Fruit fly (Drosophila melanogaster) whole organism, embryonic: ENCODE data around the gene CG1299.

Source experiments
- ATbp ChIP-seq: fragments of 200-800 bp; sonication (Bioruptor generic); optimal IDR thresholded peaks from 2 replicates; lab custom pipeline; 2017; ENCODE audit warnings: missing biosample characterization, mild to moderate bottlenecking, missing genetic modification characterization, missing genetic modification reagents
- Aef1 ChIP-seq: fragments of 200-800 bp; sonication (Bioruptor generic); IDR thresholded peaks from 3 replicates; pipeline ENCODE4 v1.3.6; 2022; ENCODE audit warnings: missing biosample characterization, missing genetic modification characterization
- BtbVII ChIP-seq: fragments of 200-800 bp; sonication (Bioruptor generic); optimal IDR thresholded peaks from 3 replicates; lab custom pipeline; 2017; ENCODE audit warnings: missing biosample characterization, mild to moderate bottlenecking, missing genetic modification characterization
- CG10366 ChIP-seq: fragments of 200-800 bp; sonication (Bioruptor generic); IDR thresholded peaks from 2 replicates; pipeline ENCODE4 v1.3.6; 2022; ENCODE audit warnings: missing biosample characterization, missing genetic modification characterization
- CG10979 ChIP-seq: fragments of 200-800 bp; sonication (Bioruptor generic); optimal IDR thresholded peaks from 2 replicates; lab custom pipeline; 2018; ENCODE audit warnings: missing biosample characterization, mild to moderate bottlenecking, missing genetic modification characterization, moderate library complexity
- CG11504 ChIP-seq: fragments of 200-800 bp; sonication (Bioruptor generic); optimal IDR thresholded peaks from 3 replicates; lab custom pipeline; 2019; ENCODE audit warnings: missing biosample characterization, mild to moderate bottlenecking, missing genetic modification characterization, moderate library complexity
- CG12071 ChIP-seq: fragments of 200-800 bp; sonication (Bioruptor generic); optimal IDR thresholded peaks from 3 replicates; lab custom pipeline; 2018; ENCODE audit warnings: missing biosample characterization, mild to moderate bottlenecking, missing genetic modification characterization
- CG12219 ChIP-seq: fragments of 200-800 bp; sonication (Bioruptor generic); optimal IDR thresholded peaks from 3 replicates; lab custom pipeline; 2018; ENCODE audit warnings: missing biosample characterization, mild to moderate bottlenecking, missing genetic modification characterization
- CG12769 ChIP-seq: fragments of 200-800 bp; sonication (Bioruptor generic); optimal IDR thresholded peaks from 2 replicates; lab custom pipeline; 2019; ENCODE audit warnings: missing biosample characterization, mild to moderate bottlenecking, missing genetic modification characterization, moderate library complexity
- CG1792 ChIP-seq: fragments of 200-800 bp; sonication (Bioruptor generic); optimal IDR thresholded peaks from 2 replicates; lab custom pipeline; 2016; ENCODE audit warnings: missing biosample characterization, missing genetic modification characterization
- CG2875 ChIP-seq: fragments of 200-800 bp; sonication (Bioruptor generic); optimal IDR thresholded peaks from 2 replicates; lab custom pipeline; 2017; ENCODE audit warnings: missing biosample characterization, mild to moderate bottlenecking, missing genetic modification characterization, missing genetic modification reagents
- CG2889 ChIP-seq: fragments of 200-800 bp; sonication (Bioruptor generic); IDR thresholded peaks from 3 replicates; pipeline ENCODE4 v1.3.6; 2022; ENCODE audit warnings: missing biosample characterization, missing genetic modification characterization
- CG3281 ChIP-seq: fragments of 200-800 bp; sonication (Bioruptor generic); optimal IDR thresholded peaks from 3 replicates; lab custom pipeline; 2017; ENCODE audit warnings: missing biosample characterization, mild to moderate bottlenecking, missing genetic modification characterization
- CG34224 ChIP-seq: fragments of 200-800 bp; sonication (Bioruptor generic); IDR thresholded peaks from 3 replicates; pipeline ENCODE4 v1.3.6; 2022; ENCODE audit warnings: missing biosample characterization, missing genetic modification characterization; ENCODE audit not compliant: partially characterized antibody
- CG34376 ChIP-seq: fragments of 200-800 bp; sonication (Bioruptor generic); optimal IDR thresholded peaks from 2 replicates; lab custom pipeline; 2018; ENCODE audit warnings: missing biosample characterization, mild to moderate bottlenecking, missing genetic modification characterization
- CG4404 ChIP-seq: fragments of 200-800 bp; sonication (Bioruptor generic); IDR thresholded peaks from 2 replicates; pipeline ENCODE4 v1.3.6; 2022; ENCODE audit warnings: missing biosample characterization, missing genetic modification characterization
- CG6175 ChIP-seq: fragments of 200-800 bp; sonication (Bioruptor generic); IDR thresholded peaks from 3 replicates; pipeline ENCODE4 v1.3.6; 2022; ENCODE audit warnings: missing biosample characterization, missing genetic modification characterization
- CG7372 ChIP-seq: fragments of 200-800 bp; sonication (Bioruptor generic); IDR thresholded peaks from 2 replicates; pipeline ENCODE4 v1.3.6; 2022; ENCODE audit warnings: missing biosample characterization, missing genetic modification characterization
- CG8359 ChIP-seq: fragments of 200-800 bp; sonication (Bioruptor generic); optimal IDR thresholded peaks from 2 replicates; lab custom pipeline; 2017; ENCODE audit warnings: missing biosample characterization, mild to moderate bottlenecking, missing genetic modification characterization, borderline replicate concordance
- CG8478 ChIP-seq: fragments of >200 bp; optimal IDR thresholded peaks from 2 replicates; lab custom pipeline; 2018
- CG8765 ChIP-seq: fragments of 200-800 bp; sonication (Bioruptor generic); IDR thresholded peaks from 2 replicates; pipeline ENCODE4 v1.3.6; 2022; ENCODE audit warnings: missing biosample characterization, missing genetic modification characterization
- CG9215 ChIP-seq: fragments of 200-800 bp; sonication (Bioruptor generic); IDR thresholded peaks from 2 replicates; pipeline ENCODE4 v1.3.6; 2022; ENCODE audit warnings: missing biosample characterization, missing genetic modification characterization
- Elba2 ChIP-seq: fragments of 200-800 bp; sonication (Bioruptor generic); optimal IDR thresholded peaks from 3 replicates; lab custom pipeline; 2016; ENCODE audit warnings: missing biosample characterization, missing genetic modification characterization
- Fer2 ChIP-seq: fragments of 200-800 bp; sonication (Bioruptor generic); optimal IDR thresholded peaks from 2 replicates; lab custom pipeline; 2018; ENCODE audit warnings: missing biosample characterization, mild to moderate bottlenecking, missing genetic modification characterization, moderate library complexity
- HHEX ChIP-seq: fragments of 200-800 bp; sonication (Bioruptor generic); optimal IDR thresholded peaks from 3 replicates; lab custom pipeline; 2017; ENCODE audit warnings: missing biosample characterization, mild to moderate bottlenecking, missing genetic modification characterization, missing genetic modification reagents
- Hand ChIP-seq: fragments of 200-800 bp; sonication (Bioruptor generic); optimal IDR thresholded peaks from 2 replicates; lab custom pipeline; 2017; ENCODE audit warnings: mild to moderate bottlenecking, missing biosample characterization, missing genetic modification reagents, missing genetic modification characterization
- Hmx ChIP-seq: fragments of 200-800 bp; sonication (Bioruptor generic); optimal IDR thresholded peaks from 2 replicates; lab custom pipeline; 2016; ENCODE audit warnings: missing biosample characterization, missing genetic modification characterization
- Med ChIP-seq: fragments of 200-800 bp; sonication (Bioruptor generic); peaks from one replicate; lab custom pipeline; 2016; ENCODE audit warnings: missing biosample characterization, missing genetic modification characterization, mild to moderate bottlenecking, inconsistent platforms, moderate library complexity
- Mrtf ChIP-seq: fragments of 200-800 bp; sonication (Bioruptor generic); IDR thresholded peaks from 3 replicates; pipeline ENCODE4 v1.3.6; 2022; ENCODE audit warnings: missing biosample characterization, missing genetic modification characterization
- NC2β ChIP-seq: fragments of 200-800 bp; sonication (Bioruptor generic); optimal IDR thresholded peaks from 2 replicates; lab custom pipeline; 2016; ENCODE audit warnings: missing biosample characterization, missing genetic modification characterization
- NK7.1 ChIP-seq: fragments of 200-800 bp; sonication (Bioruptor generic); optimal IDR thresholded peaks from 3 replicates; lab custom pipeline; 2016; ENCODE audit warnings: missing biosample characterization, missing genetic modification characterization
- Taf1 ChIP-seq: fragments of 200-800 bp; sonication (Bioruptor generic); IDR thresholded peaks from 2 replicates; pipeline ENCODE4 v1.3.6; 2022; ENCODE audit warnings: missing biosample characterization, missing genetic modification characterization
- btn ChIP-seq: fragments of 200-800 bp; sonication (Bioruptor generic); optimal IDR thresholded peaks from 2 replicates; lab custom pipeline; 2016; ENCODE audit warnings: missing biosample characterization, missing genetic modification characterization
- cad ChIP-seq: fragments of >200 bp; optimal IDR thresholded peaks from 2 replicates; lab custom pipeline; 2017; ENCODE audit warnings: missing biosample characterization, missing genetic modification characterization
- cwo ChIP-seq: fragments of 200-800 bp; sonication (Bioruptor generic); optimal IDR thresholded peaks from 3 replicates; lab custom pipeline; 2017; ENCODE audit warnings: missing biosample characterization, missing genetic modification characterization, mild to moderate bottlenecking, moderate library complexity, missing genetic modification reagents
- danr ChIP-seq: fragments of 200-800 bp; sonication (Bioruptor generic); IDR thresholded peaks from 2 replicates; pipeline ENCODE4 v1.3.6; 2022; ENCODE audit warnings: missing biosample characterization, missing genetic modification characterization
- fu2 ChIP-seq: fragments of 200-800 bp; sonication (Bioruptor generic); optimal IDR thresholded peaks from 2 replicates; lab custom pipeline; 2016; ENCODE audit warnings: missing biosample characterization, missing genetic modification characterization
- insv ChIP-seq, 2 experiments: fragments of 200-800 bp; sonication (Bioruptor generic); optimal IDR thresholded peaks; 3 replicates each; lab custom pipeline; 2016 to 2018; ENCODE audit warnings: missing biosample characterization in 2 of 2, missing genetic modification characterization in 2 of 2
- pros ChIP-seq: fragments of 200-800 bp; sonication (Bioruptor generic); optimal IDR thresholded peaks from 3 replicates; lab custom pipeline; 2019; ENCODE audit warnings: missing biosample characterization, mild to moderate bottlenecking, missing genetic modification characterization, moderate library complexity
- rib ChIP-seq: fragments of 200-800 bp; sonication (Bioruptor generic); IDR thresholded peaks from 2 replicates; pipeline ENCODE4 v1.3.6; 2022; ENCODE audit warnings: missing biosample characterization, missing genetic modification characterization
- sd ChIP-seq: fragments of 200-800 bp; sonication (Bioruptor generic); optimal IDR thresholded peaks from 3 replicates; lab custom pipeline; 2018; ENCODE audit warnings: missing biosample characterization, mild to moderate bottlenecking, missing genetic modification characterization, moderate library complexity
- shn ChIP-seq: fragments of 200-800 bp; sonication (Bioruptor generic); optimal IDR thresholded peaks from 3 replicates; lab custom pipeline; 2016; ENCODE audit warnings: missing biosample characterization, missing genetic modification characterization
- sisA ChIP-seq: fragments of 200-800 bp; sonication (Bioruptor generic); IDR thresholded peaks from 2 replicates; pipeline ENCODE4 v1.3.6; 2022; ENCODE audit warnings: missing biosample characterization, missing genetic modification characterization
- sob ChIP-seq: fragments of 200-800 bp; sonication (Bioruptor generic); IDR thresholded peaks from 2 replicates; pipeline ENCODE4 v1.3.6; 2022; ENCODE audit warnings: missing biosample characterization, missing genetic modification characterization
- ssp ChIP-seq: fragments of 200-800 bp; sonication (Bioruptor generic); IDR thresholded peaks from 2 replicates; pipeline ENCODE4 v1.3.6; 2022; ENCODE audit warnings: missing biosample characterization, missing genetic modification characterization
- tio ChIP-seq: fragments of 200-800 bp; sonication (Bioruptor generic); optimal IDR thresholded peaks from 2 replicates; lab custom pipeline; 2017; ENCODE audit warnings: missing biosample characterization, missing genetic modification characterization, inconsistent platforms
- tll ChIP-seq, 2 experiments: fragments of 200-800 bp in 1 of 2; fragments of >200 bp in 1 of 2; sonication (Bioruptor generic) in 1 of 2; optimal IDR thresholded peaks; 2 replicates each; lab custom pipeline; 2017 to 2019; ENCODE audit warnings: missing biosample characterization in 2 of 2, missing genetic modification characterization in 2 of 2, mild to moderate bottlenecking in 1 of 2, moderate library complexity in 1 of 2
- trh ChIP-seq: fragments of 200-800 bp; sonication (Bioruptor generic); optimal IDR thresholded peaks from 2 replicates; lab custom pipeline; 2016; ENCODE audit warnings: missing biosample characterization, missing genetic modification characterization
- usp ChIP-seq: fragments of >200 bp; optimal IDR thresholded peaks from 2 replicates; lab custom pipeline; 2017; ENCODE audit warnings: missing biosample characterization, missing genetic modification characterization
- z ChIP-seq: fragments of 200-800 bp; sonication (Bioruptor generic); IDR thresholded peaks from 3 replicates; pipeline ENCODE4 v1.3.6; 2022; ENCODE audit warnings: missing biosample characterization, missing genetic modification characterization

Gene CG1299

dm6 chr3L:4108844-4109494, 39.5 kb upstream of the CG1299 start (continued):
- TF ChIP-seq tio (no peak), BtbVII (peak; percentile 78), CG11504 (tag; lab: Kevin White, UChicago) (peak; percentile 85), CG1792 (peak; percentile 38), NC2β (GFP tag; lab: Kevin White, UChicago) (peak; percentile 47), Med (GFP tag; lab: Kevin White, UChicago) (peak; percentile 90), Aef1 (peak; percentile 46), CG34224 (GFP tag; lab: Robert Waterston, UW) (no peak), CG2875 (GFP tag; lab: Kevin White, UChicago) (peak; percentile 66), trh (GFP tag; lab: Kevin White, UChicago) (no peak), cwo (GFP tag; lab: Kevin White, UChicago) (peak; percentile 66), CG12071 (GFP tag; lab: Kevin White, UChicago) (peak; percentile 30), ssp (GFP tag; lab: Robert Waterston, UW) (peak; percentile 25; the same call in 1 of the 2 replicates), CG10366 (peak; percentile 58), CG12769 (tag; lab: Kevin White, UChicago) (peak; percentile 38), CG34376 (GFP tag; lab: Kevin White, UChicago) (peak; percentile 22), shn (peak; percentile 18), pros (GFP tag; lab: Kevin White, UChicago) (no peak), CG6175 (GFP tag; lab: Robert Waterston, UW) (0 out of 3 replicates have a peak, but pooled peaks have one; percentile 41), btn (GFP tag; lab: Kevin White, UChicago) (peak; percentile 25), HHEX (GFP tag; lab: Kevin White, UChicago) (peak; percentile 79), Elba2 (GFP tag; lab: Kevin White, UChicago) (no peak), CG8765 (no peak), CG10979 (peak; percentile 84), usp (GFP tag; lab: Kevin White, UChicago) (no peak), CG8478 (no peak), z (no peak), tll (GFP tag; optimal IDR thresholded peaks at IDR 0.05; lab: Kevin White, UChicago) (peak in 1 of 2 experiments; percentile 54), Mrtf (GFP tag; lab: Robert Waterston, UW) (peak; percentile 58; the same call in 2 of the 3 replicates), NK7.1 (GFP tag; lab: Kevin White, UChicago) (peak; percentile 70), Fer2 (tag; lab: Kevin White, UChicago) (peak; percentile 30), insv (GFP tag; optimal IDR thresholded peaks at IDR 0.05; lab: Kevin White, UChicago) (peak in 1 of 2 experiments; percentile 26), cad (GFP tag; lab: Kevin White, UChicago) (no peak), Hand (GFP tag; lab: Kevin White, UChicago) (peak; percentile 53), CG12219 (GFP tag; lab: Kevin White, UChicago) (peak; percentile 73), sd (tag; lab: Kevin White, UChicago) (peak; percentile 81), sisA (GFP tag; lab: Robert Waterston, UW) (peak; percentile 58), ATbp (GFP tag; lab: Kevin White, UChicago) (peak; percentile 68), CG4404 (GFP tag; lab: Robert Waterston, UW) (peak; percentile 54; the same call in 1 of the 2 replicates), Hmx (GFP tag; lab: Kevin White, UChicago) (peak; percentile 52), danr (peak; percentile 69; the same call in 1 of the 2 replicates), fu2 (GFP tag; lab: Kevin White, UChicago) (no peak), CG7372 (0 out of 2 replicates have a peak, but pooled peaks have one; percentile 37), CG9215 (GFP tag; lab: Robert Waterston, UW) (peak; percentile 67), sob (peak; percentile 65), CG2889 (GFP tag; lab: Robert Waterston, UW) (no peak), CG8359 (GFP tag; lab: Kevin White, UChicago) (peak; percentile 41), rib (no peak), CG3281 (GFP tag; lab: Kevin White, UChicago) (peak; percentile 77), Taf1 (0 out of 2 replicates have a peak, but pooled peaks have one; percentile 18)
